Worm (Caenorhabditis elegans) whole organism, L4 larva: Measurements from ENCODE around the gene gpa-1.

Source experiments
- aly-2 ChIP-seq: sonication (generic microtip); optimal IDR thresholded peaks from 2 replicates; lab custom pipeline; 2018; ENCODE audit warnings: missing biosample characterization, missing genetic modification characterization
- arid-1 ChIP-seq: fragments of 200-800 bp; sonication (Bioruptor generic); conservative IDR thresholded peaks from 2 replicates; pipeline ENCODE4 v1.3.6; 2022; ENCODE audit warnings: missing genetic modification reagents, missing genetic modification characterization, missing compliant biosample characterization
- daf-16 ChIP-seq, 3 experiments: sonication (generic microtip); optimal IDR thresholded peaks; 2 replicates each; lab custom pipeline; 2016 to 2017; ENCODE audit warnings: missing genetic modification characterization in 3 of 3, missing genetic modification reagents in 3 of 3, mild to moderate bottlenecking in 2 of 3, missing compliant biosample characterization in 2 of 3, missing biosample characterization in 1 of 3, moderate library complexity in 1 of 3
- dve-1 ChIP-seq: sonication (generic microtip); optimal IDR thresholded peaks from 2 replicates; lab custom pipeline; 2017; ENCODE audit warnings: antibody characterized with exemption, mild to moderate bottlenecking, missing genetic modification characterization, missing compliant biosample characterization; ENCODE audit not compliant: insufficient read depth
- lin-15B ChIP-seq: fragments of 150-350 bp; sonication (generic microtip); optimal IDR thresholded peaks from 3 replicates; lab custom pipeline; 2014; ENCODE audit warnings: missing biosample characterization, missing genetic modification characterization
- nhr-10 ChIP-seq: fragments of 150-350 bp; optimal IDR thresholded peaks from 2 replicates; lab custom pipeline; 2014; ENCODE audit warnings: missing biosample characterization, missing genetic modification characterization
- nhr-76 ChIP-seq: fragments of 150-350 bp; optimal IDR thresholded peaks from 2 replicates; lab custom pipeline; 2014; ENCODE audit warnings: missing biosample characterization, missing genetic modification characterization
- set-16 ChIP-seq: fragments of 200-800 bp; sonication (Bioruptor generic); IDR thresholded peaks from 2 replicates; pipeline ENCODE4 v1.3.6; 2022; ENCODE audit warnings: missing genetic modification reagents, missing genetic modification characterization, missing compliant biosample characterization
- tra-1 ChIP-seq: fragments of 200-800 bp; sonication (Bioruptor generic); IDR thresholded peaks from 2 replicates; pipeline ENCODE4 v1.3.6; 2022; ENCODE audit warnings: missing genetic modification reagents, missing genetic modification characterization, missing compliant biosample characterization
- unc-62 ChIP-seq, 3 experiments: fragments of 150-350 bp in 1 of 3; sonication (generic microtip); optimal IDR thresholded peaks in 2 of 3; peaks in 1 of 3; 1 replicate in 1 of 3; 2 replicates in 2 of 3; lab custom pipeline; 2014 to 2017; ENCODE audit warnings: missing biosample characterization in 3 of 3, missing genetic modification characterization in 3 of 3, missing genetic modification reagents in 3 of 3, missing genotype in 1 of 3

DNA sequence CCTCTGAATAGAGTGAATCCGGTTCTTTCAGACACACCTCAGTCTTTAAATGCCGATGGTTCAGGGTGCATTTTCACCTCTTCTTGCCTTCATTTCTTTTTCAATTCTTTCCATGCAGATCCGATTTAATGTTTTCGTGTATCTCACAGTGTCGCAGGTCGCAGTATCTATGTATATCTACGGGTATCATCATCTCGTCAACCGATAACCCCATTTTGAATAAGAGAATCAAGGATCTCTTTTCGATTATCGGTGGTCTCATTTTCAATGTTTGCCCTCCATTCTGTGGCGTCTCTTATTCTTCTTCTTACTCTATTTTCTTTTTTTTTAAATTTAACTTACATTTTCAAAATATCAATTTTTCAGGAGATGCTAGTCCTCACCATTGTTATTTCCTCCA lies 43.5 kb upstream of the gpa-1 start, which contains the start of gene T19B10.2:
- TF ChIP-seq unc-62 (GFP tag; optimal IDR thresholded peaks at IDR 0.05 in 1 of 2; lab: Kevin White, UChicago) (no peak), unc-62 (tag; optimal IDR thresholded peaks at IDR 0.05; lab: Kevin White, UChicago) (no peak), dve-1 (tag; lab: Kevin White, UChicago) (no peak), arid-1 (GFP tag; lab: Robert Waterston, UW) (no peak), set-16 (no peak), tra-1 (GFP tag; lab: Robert Waterston, UW) (no peak), nhr-76 (tag; lab: Kevin White, UChicago) (no peak), lin-15B (tag; lab: Kevin White, UChicago) (no peak), daf-16 (GFP tag; optimal IDR thresholded peaks at IDR 0.05; lab: Kevin White, UChicago) (no peak), daf-16 (tag; optimal IDR thresholded peaks at IDR 0.05; lab: Kevin White, UChicago) (no peak), aly-2 (tag; lab: Kevin White, UChicago) (no peak), nhr-10 (tag; lab: Kevin White, UChicago) (no peak)
